Worm (Caenorhabditis elegans) whole organism, young adult: ENCODE measurements around the gene Y55B1AR.2.

Source experiments
- Y53F4B.3 ChIP-seq: fragments of 200-800 bp; sonication (Bioruptor generic); IDR thresholded peaks from 2 replicates; pipeline ENCODE4 v1.3.6; 2022; ENCODE audit warnings: missing genetic modification reagents, missing genetic modification characterization, missing compliant biosample characterization
- Y56A3A.18 ChIP-seq: fragments of 200-800 bp; sonication (Bioruptor generic); IDR thresholded peaks from 2 replicates; pipeline ENCODE4 v1.3.6; 2022; ENCODE audit warnings: missing genetic modification reagents, missing genetic modification characterization, missing compliant biosample characterization
- Y95B8A.8 ChIP-seq: fragments of 200-800 bp; sonication (Bioruptor generic); IDR thresholded peaks from 2 replicates; pipeline ENCODE4 v1.3.6; 2022; ENCODE audit warnings: missing genetic modification reagents, missing genetic modification characterization, missing compliant biosample characterization
- dox-1 ChIP-seq: fragments of 200-800 bp; sonication (Bioruptor generic); IDR thresholded peaks from 2 replicates; pipeline ENCODE4 v1.3.6; 2022; ENCODE audit warnings: missing genetic modification reagents, missing genetic modification characterization, missing compliant biosample characterization
- dpl-1 ChIP-seq: fragments of 150-350 bp; optimal IDR thresholded peaks from 2 replicates; lab custom pipeline; 2014; ENCODE audit warnings: missing biosample characterization, missing genetic modification reagents, missing genetic modification characterization
- hmg-1.2 ChIP-seq: fragments of 200-800 bp; sonication (Bioruptor generic); IDR thresholded peaks from 2 replicates; pipeline ENCODE4 v1.3.6; 2022; ENCODE audit warnings: missing genetic modification reagents, missing genetic modification characterization, missing compliant biosample characterization
- snpc-4 ChIP-seq, 5 experiments: fragments of 150-350 bp in 1 of 5; sonication (generic microtip) in 4 of 5; optimal IDR thresholded peaks; 2 replicates each; lab custom pipeline; 2014 to 2018; ENCODE audit warnings: missing genetic modification characterization in 5 of 5, missing biosample characterization in 3 of 5, antibody characterized with exemption in 2 of 5, mild to moderate bottlenecking in 2 of 5, missing compliant biosample characterization in 2 of 5, missing genotype in 2 of 5, moderate library complexity in 2 of 5, missing genetic modification reagents in 1 of 5

DNA sequence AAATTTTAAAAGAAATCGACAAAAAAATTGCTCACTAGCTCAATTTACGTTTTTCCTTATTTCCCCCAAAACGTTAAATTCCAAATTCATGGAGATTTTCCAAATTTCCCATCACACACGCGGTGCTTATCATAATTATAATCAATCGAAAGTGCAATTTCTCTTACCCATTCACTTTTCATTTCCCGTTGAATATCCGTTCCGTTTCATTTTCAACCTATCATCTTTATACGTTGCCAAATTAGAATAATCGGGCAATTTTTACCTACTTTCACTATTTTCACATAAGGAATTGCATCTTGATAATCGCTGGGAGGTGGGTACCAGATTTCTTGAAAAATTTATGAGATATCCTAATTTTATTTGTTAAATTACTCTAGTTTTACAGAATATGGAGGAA, 29.8 kb downstream of the Y55B1AR.2 start:
- TF ChIP-seq Y53F4B.3 (GFP tag; lab: Robert Waterston, UW): no peak
- no peak for TF ChIP-seq Y95B8A.8 (GFP tag; lab: Robert Waterston, UW)
- no peak for TF ChIP-seq dox-1 (GFP tag; lab: Robert Waterston, UW)
- TF ChIP-seq snpc-4 (GFP tag; optimal IDR thresholded peaks at IDR 0.05; lab: Kevin White, UChicago): no peak
- no peak for TF ChIP-seq snpc-4 (tag; optimal IDR thresholded peaks at IDR 0.05; lab: Kevin White, UChicago)
- TF ChIP-seq Y56A3A.18 (GFP tag; lab: Robert Waterston, UW): no peak
- no peak for TF ChIP-seq dpl-1 (GFP tag; lab: Kevin White, UChicago)
- TF ChIP-seq hmg-1.2: no peak
